Fruit fly (Drosophila melanogaster) S2 (cell line): ENCODE results near the gene ND-30.

ENCODE experiments used
- CG8478 ChIP-seq: fragments of >200 bp; optimal IDR thresholded peaks from 2 replicates; lab custom pipeline; 2018
- CTCF ChIP-seq, 2 experiments: fragments of >200 bp; optimal IDR thresholded peaks; 2 replicates each; lab custom pipeline; 2018

Gene ND-30

dm6 chr3L:3148125-3149059, 11.0 kb downstream of the ND-30 start, which contains the start of the genes Usp5 and BtbVII:
TSS of gene Usp5 (minus strand) at chr3L:3148358.
TSS of gene BtbVII (plus strand) at chr3L:3148646.
- TF ChIP-seq CTCF (optimal IDR thresholded peaks at IDR 0.05; lab: Kevin White, UChicago) = no peak

DNA sequence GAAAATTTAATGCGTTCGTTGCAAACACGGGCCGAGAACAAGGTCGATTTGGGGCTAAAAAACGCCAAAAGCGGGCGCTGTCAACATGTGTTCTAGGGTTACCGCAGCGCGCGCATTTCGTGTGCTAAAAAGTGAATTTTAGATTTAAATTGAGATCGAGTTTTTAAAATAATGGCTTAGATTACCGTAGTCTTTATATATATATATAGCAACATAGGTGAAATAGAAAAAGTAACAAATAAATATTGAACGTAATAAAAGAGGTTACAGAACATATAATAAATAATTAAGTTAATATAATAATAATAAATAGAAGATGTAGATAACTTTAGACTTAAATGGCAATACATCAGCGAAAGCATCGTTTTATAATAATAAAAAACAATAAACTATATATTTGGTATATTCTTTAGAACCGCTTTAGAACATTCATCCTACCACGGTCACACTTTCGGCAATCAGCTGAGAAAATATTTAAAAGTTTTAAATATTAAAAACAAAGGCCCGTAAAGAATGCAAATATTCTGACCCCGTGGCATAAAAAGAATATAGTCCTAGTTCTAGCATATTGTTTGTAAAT, 15.9 kb downstream of the ND-30 start, which contains the start of the genes CG11537 and Alg2:
TSS of gene CG11537 (minus strand) at position 75 of the 580 bp plus-strand sequence.
TSS of gene Alg2 (plus strand) at position 426 of the 580 bp plus-strand sequence.
- TF ChIP-seq CG8478 (lab: Kevin White, UChicago) (no peak), CTCF (optimal IDR thresholded peaks at IDR 0.05; lab: Kevin White, UChicago) (no peak)

- TF ChIP-seq CTCF (optimal IDR thresholded peaks at IDR 0.05; lab: Kevin White, UChicago) (no peak), CG8478 (lab: Kevin White, UChicago) (no peak)
These were observed 16.6 kb downstream of the ND-30 start for dm6 chr3L:3142516-3143382.

- TF ChIP-seq CG8478 (lab: Kevin White, UChicago) (no peak), CTCF (optimal IDR thresholded peaks at IDR 0.05; lab: Kevin White, UChicago) (no peak)
These were observed 18.0 kb downstream of the ND-30 start for dm6 chr3L:3141411-3141810.

- TF ChIP-seq CTCF (optimal IDR thresholded peaks at IDR 0.05; lab: Kevin White, UChicago) (no peak), CG8478 (lab: Kevin White, UChicago) (no peak)
These were observed 25.3 kb downstream of the ND-30 start for dm6 chr3L:3134064-3134545.

DNA sequence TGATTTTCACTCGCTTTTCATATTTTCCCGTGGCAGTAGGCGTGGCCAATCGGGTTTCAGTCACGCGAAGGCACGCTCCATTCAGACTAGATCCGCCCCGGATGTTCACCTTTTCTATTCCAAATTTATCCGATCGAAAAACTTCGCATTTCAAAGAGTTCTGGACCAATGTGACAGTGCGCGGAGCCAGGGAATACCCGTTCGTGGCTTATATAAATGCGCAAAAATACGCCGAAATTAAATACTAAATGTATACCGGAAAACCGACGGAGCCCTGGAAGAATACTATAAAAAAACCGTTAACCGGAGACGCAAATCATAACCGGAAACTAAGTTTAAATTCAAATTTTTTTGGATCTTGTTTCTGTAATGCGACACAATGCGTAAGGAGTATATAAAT, 31.8 kb downstream of the ND-30 start, which contains the start of gene promL:
TSS of gene promL (minus strand) at position 181 of the 400 bp plus-strand sequence.
- TF ChIP-seq CG8478 (lab: Kevin White, UChicago) = no peak
- no peak for TF ChIP-seq CTCF (optimal IDR thresholded peaks at IDR 0.05; lab: Kevin White, UChicago)

DNA sequence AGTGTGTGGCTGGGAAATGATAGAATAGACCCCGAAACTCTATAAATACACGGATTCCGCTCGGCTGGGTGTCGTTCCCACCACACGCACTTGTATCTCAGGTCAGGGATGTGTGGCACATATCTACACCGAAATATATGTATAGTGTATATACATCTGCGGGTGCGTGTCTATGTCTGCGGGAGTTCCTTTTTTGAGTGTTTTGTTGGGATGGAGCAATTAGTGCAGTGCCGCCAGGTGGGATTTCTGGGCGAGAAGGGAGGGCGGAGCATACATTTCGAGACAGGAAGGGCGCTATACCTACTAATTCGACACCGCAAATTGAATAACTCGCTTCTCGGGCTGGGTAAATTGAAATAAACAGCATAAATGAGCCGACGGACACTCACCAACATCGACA, 32.9 kb downstream of the ND-30 start:
- TF ChIP-seq CTCF (optimal IDR thresholded peaks at IDR 0.05; lab: Kevin White, UChicago) = no peak
- TF ChIP-seq CG8478 (lab: Kevin White, UChicago) = no peak

dm6 chr3L:3125649-3126130, 33.7 kb downstream of the ND-30 start:
- TF ChIP-seq CTCF (optimal IDR thresholded peaks at IDR 0.05; lab: Kevin White, UChicago) (no peak), CG8478 (lab: Kevin White, UChicago) (no peak)

DNA sequence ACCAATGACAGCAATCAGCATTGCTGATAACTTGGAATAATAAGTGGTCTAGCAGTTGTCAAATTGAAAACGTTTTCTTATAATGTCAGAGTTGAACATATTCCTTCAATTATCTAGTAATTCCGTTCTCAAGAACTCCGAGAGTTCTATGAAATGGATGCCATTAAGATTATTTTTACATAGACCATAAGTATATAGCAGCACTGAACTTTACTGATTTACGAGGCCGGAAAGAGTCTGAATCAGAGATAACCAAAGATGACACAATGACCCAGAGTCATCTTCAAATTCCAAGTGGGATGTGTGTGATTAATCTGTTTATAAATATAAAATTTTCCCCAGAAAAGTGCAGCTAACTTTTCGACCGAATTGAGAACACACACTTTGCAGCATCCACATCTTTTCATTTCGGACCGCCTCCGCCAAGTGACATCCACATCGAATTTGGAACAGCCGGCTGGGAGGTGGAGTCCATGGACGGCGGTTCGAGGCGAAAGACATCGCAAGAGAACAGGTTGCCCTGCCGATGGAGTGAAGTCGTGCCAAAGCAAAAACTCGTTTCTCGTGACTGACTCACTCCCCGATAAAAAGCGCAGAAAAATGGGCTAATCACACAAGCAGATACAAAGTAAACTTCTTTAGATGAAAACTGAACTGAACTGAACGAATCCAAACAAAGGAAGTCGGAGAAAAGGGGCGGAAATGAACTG, 34.3 kb downstream of the ND-30 start:
- TF ChIP-seq CG8478 (lab: Kevin White, UChicago) = no peak
- no peak for TF ChIP-seq CTCF (optimal IDR thresholded peaks at IDR 0.05; lab: Kevin White, UChicago)

- TF ChIP-seq CTCF (optimal IDR thresholded peaks at IDR 0.05; lab: Kevin White, UChicago) (no peak), CG8478 (lab: Kevin White, UChicago) (no peak)
These were observed 34.9 kb downstream of the ND-30 start for dm6 chr3L:3124519-3124918.

DNA sequence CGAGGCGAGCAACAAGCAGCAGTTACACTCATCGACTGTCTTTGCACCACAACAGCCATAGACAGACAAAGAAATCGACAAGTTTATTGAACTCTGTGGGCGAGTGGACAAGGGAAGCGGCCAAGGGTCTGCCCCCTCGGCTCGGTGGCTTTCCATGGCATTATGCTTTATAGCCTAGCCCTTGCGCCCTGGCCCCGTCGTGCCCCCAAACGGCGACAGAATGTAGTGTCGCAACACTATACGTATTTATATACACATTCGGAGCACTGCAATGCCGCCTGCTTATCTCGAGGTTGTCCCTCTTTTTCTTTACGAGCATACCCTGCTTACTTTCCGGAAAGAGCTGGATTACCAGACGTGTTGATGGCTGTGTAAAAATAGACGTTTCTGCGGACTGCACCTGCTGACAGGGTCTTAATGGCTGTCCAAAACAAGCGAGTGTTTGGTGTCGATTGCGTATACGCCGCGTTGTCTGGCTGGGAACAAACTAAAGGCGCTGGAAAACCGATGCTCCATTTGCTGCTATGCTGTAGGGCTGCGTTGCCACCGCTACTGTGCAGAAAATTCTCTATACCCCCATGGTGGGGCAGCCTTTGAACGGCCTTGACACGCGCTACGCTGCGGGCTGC, 36.6 kb downstream of the ND-30 start:
- TF ChIP-seq CG8478 (lab: Kevin White, UChicago) (no peak), CTCF (optimal IDR thresholded peaks at IDR 0.05; lab: Kevin White, UChicago) (no peak)

- TF ChIP-seq CTCF (optimal IDR thresholded peaks at IDR 0.05; lab: Kevin White, UChicago) (no peak), CG8478 (lab: Kevin White, UChicago) (no peak)
These were observed 37.5 kb downstream of the ND-30 start for dm6 chr3L:3121769-3122432.
